Worm (Caenorhabditis elegans) whole organism, early embryonic: ENCODE measurements around the gene M02B1.4.

Source experiments
- B0310.2 ChIP-seq: sonication (generic microtip); optimal IDR thresholded peaks from 2 replicates; lab custom pipeline; 2016; ENCODE audit warnings: mild to moderate bottlenecking, missing genetic modification characterization, missing compliant biosample characterization
- F13C5.2 ChIP-seq: sonication (generic microtip); optimal IDR thresholded peaks from 2 replicates; lab custom pipeline; 2017; ENCODE audit warnings: mild to moderate bottlenecking, missing genetic modification characterization, inconsistent platforms, missing compliant biosample characterization
- aly-1 ChIP-seq: sonication (generic microtip); optimal IDR thresholded peaks from 2 replicates; lab custom pipeline; 2016; ENCODE audit warnings: missing genetic modification characterization, missing compliant biosample characterization
- ama-1 ChIP-seq: fragments of 150-350 bp; optimal IDR thresholded peaks from 2 replicates; lab custom pipeline; 2014
- ceh-13 ChIP-seq: fragments of 200-800 bp; sonication (Bioruptor generic); optimal IDR thresholded peaks from 2 replicates; lab custom pipeline; 2018; ENCODE audit warnings: mild to moderate bottlenecking, missing genetic modification characterization, missing compliant biosample characterization
- ceh-36 ChIP-seq: sonication (generic microtip); optimal IDR thresholded peaks from 2 replicates; lab custom pipeline; 2016; ENCODE audit warnings: missing genetic modification characterization, inconsistent platforms, missing compliant biosample characterization
- ets-7 ChIP-seq: sonication (generic microtip); optimal IDR thresholded peaks from 2 replicates; lab custom pipeline; 2016; ENCODE audit warnings: missing genotype, missing genetic modification characterization, missing compliant biosample characterization
- flt-1 ChIP-seq: fragments of 200-800 bp; sonication (Bioruptor generic); IDR thresholded peaks from 2 replicates; pipeline ENCODE4 v1.3.6; 2022; ENCODE audit warnings: missing genetic modification characterization, missing compliant biosample characterization
- hmbx-1 ChIP-seq: sonication (generic microtip); optimal IDR thresholded peaks from 2 replicates; lab custom pipeline; 2016; ENCODE audit warnings: mild to moderate bottlenecking, missing genetic modification characterization, missing compliant biosample characterization
- hmg-4 ChIP-seq: fragments of 200-800 bp; sonication (Bioruptor generic); optimal IDR thresholded peaks from 2 replicates; lab custom pipeline; 2018; ENCODE audit warnings: mild to moderate bottlenecking, missing genetic modification characterization, missing compliant biosample characterization
- hnd-1 ChIP-seq: sonication (generic microtip); optimal IDR thresholded peaks from 2 replicates; lab custom pipeline; 2016; ENCODE audit warnings: missing genetic modification characterization, missing compliant biosample characterization
- pes-1 ChIP-seq: fragments of 200-800 bp; sonication (Bioruptor generic); IDR thresholded peaks from 2 replicates; pipeline ENCODE4 v1.3.6; 2022; ENCODE audit warnings: missing genetic modification reagents, missing genetic modification characterization, missing compliant biosample characterization
- scrt-1 ChIP-seq: fragments of 200-800 bp; sonication (Bioruptor generic); IDR thresholded peaks from 2 replicates; pipeline ENCODE4 v1.3.6; 2022; ENCODE audit warnings: missing genetic modification characterization, missing compliant biosample characterization
- sea-1 ChIP-seq: fragments of 200-800 bp; sonication (Bioruptor generic); conservative IDR thresholded peaks from 2 replicates; pipeline ENCODE4 v1.3.6; 2022; ENCODE audit warnings: missing genetic modification characterization, missing compliant biosample characterization
- tbx-11 ChIP-seq: fragments of 200-800 bp; sonication (Bioruptor generic); IDR thresholded peaks from 2 replicates; pipeline ENCODE4 v1.3.6; 2022; ENCODE audit warnings: missing genetic modification characterization, missing compliant biosample characterization
- tbx-37 ChIP-seq: fragments of 200-800 bp; sonication (Bioruptor generic); conservative IDR thresholded peaks from 2 replicates; pipeline ENCODE4 v1.3.6; 2022; ENCODE audit warnings: missing genetic modification reagents, missing genetic modification characterization, missing compliant biosample characterization
- tra-4 ChIP-seq: sonication (generic microtip); optimal IDR thresholded peaks from 2 replicates; lab custom pipeline; 2017; ENCODE audit warnings: missing genetic modification characterization, missing compliant biosample characterization

Gene M02B1.4

DNA sequence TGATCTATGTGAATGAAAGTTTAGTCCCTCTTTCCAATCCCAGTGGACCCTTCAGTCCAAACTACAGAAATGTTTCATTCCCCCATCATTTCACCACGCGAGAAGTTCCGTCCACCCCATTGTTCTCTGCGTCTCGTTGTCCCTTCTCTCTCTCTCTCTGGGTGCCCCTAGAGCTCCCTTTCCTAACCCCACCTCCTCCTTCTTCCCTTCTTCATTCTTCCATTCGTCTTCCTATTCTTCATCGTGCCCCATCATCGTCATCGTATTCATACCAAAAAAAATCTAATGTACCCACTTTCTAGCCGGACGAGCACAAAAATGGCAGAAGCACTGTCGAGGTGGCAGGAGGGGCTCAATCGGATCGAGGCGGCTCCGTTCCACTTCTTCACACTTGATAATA, 11.1 kb upstream of the M02B1.4 start, which contains the start of gene M02B1.3:
TSS of gene M02B1.3 (plus strand) at position 301 of the 400 bp plus-strand sequence.
- TF ChIP-seq aly-1 (tag; lab: Kevin White, UChicago) (no peak), tra-4 (no peak), ama-1 (no peak), hmbx-1 (tag; lab: Kevin White, UChicago) (no peak), tbx-11 (no peak), pes-1 (no peak), sea-1 (GFP tag; lab: Robert Waterston, UW) (no peak), F13C5.2 (no peak), hmg-4 (GFP tag; lab: Kevin White, UChicago) (no peak), flt-1 (GFP tag; lab: Robert Waterston, UW) (no peak), ets-7 (tag; lab: Kevin White, UChicago) (no peak), scrt-1 (GFP tag; lab: Robert Waterston, UW) (no peak)

DNA sequence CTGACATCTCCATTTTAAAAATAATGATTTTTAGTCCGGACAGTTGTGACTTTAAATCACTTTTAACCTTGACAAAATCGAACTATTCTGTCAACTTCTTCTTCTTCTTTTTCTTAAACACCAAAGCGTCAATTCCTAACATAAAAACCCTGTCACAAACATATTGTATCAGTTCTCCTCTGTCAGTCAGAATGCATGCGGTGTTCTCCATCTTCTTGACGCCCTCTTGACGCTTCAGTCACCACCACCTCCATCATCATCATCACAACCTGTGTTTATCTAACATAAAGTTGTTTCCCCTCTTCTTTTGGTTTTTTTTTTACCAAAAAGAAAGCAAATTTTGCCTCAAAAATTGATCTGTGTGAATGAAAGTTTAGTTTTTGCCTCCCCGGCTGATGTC, 10.3 kb upstream of the M02B1.4 start:
- TF ChIP-seq F13C5.2 (no peak), ama-1 (no peak), tra-4 (no peak), hmbx-1 (tag; lab: Kevin White, UChicago) (no peak), tbx-37 (GFP tag; lab: Robert Waterston, UW) (no peak), sea-1 (GFP tag; lab: Robert Waterston, UW) (no peak), flt-1 (GFP tag; lab: Robert Waterston, UW) (no peak), hnd-1 (no peak), aly-1 (tag; lab: Kevin White, UChicago) (no peak), hmg-4 (GFP tag; lab: Kevin White, UChicago) (no peak), tbx-11 (no peak), scrt-1 (GFP tag; lab: Robert Waterston, UW) (no peak), ceh-36 (tag; lab: Kevin White, UChicago) (no peak), pes-1 (no peak), ets-7 (tag; lab: Kevin White, UChicago) (no peak)

ce11 chrIV:12834417-12834731, 9.3 kb upstream of the M02B1.4 start:
- TF ChIP-seq hmg-4 (GFP tag; lab: Kevin White, UChicago) (no peak), hmbx-1 (tag; lab: Kevin White, UChicago) (no peak), tbx-11 (no peak), F13C5.2 (no peak), aly-1 (tag; lab: Kevin White, UChicago) (no peak), scrt-1 (GFP tag; lab: Robert Waterston, UW) (no peak), sea-1 (GFP tag; lab: Robert Waterston, UW) (no peak), flt-1 (GFP tag; lab: Robert Waterston, UW) (no peak), ceh-36 (tag; lab: Kevin White, UChicago) (no peak), ets-7 (tag; lab: Kevin White, UChicago) (no peak), B0310.2 (tag; lab: Kevin White, UChicago) (no peak)

- TF ChIP-seq scrt-1 (GFP tag; lab: Robert Waterston, UW) (no peak), tra-4 (no peak), hmg-4 (GFP tag; lab: Kevin White, UChicago) (no peak), flt-1 (GFP tag; lab: Robert Waterston, UW) (no peak), ceh-13 (GFP tag; lab: Kevin White, UChicago) (no peak), hmbx-1 (tag; lab: Kevin White, UChicago) (no peak), sea-1 (GFP tag; lab: Robert Waterston, UW) (no peak), pes-1 (no peak), tbx-11 (no peak), ama-1 (no peak), hnd-1 (no peak), B0310.2 (tag; lab: Kevin White, UChicago) (no peak), ets-7 (tag; lab: Kevin White, UChicago) (no peak), F13C5.2 (no peak)
Measured at ce11 chrIV:12833698-12834416, 8.7 kb upstream of the M02B1.4 start.

DNA sequence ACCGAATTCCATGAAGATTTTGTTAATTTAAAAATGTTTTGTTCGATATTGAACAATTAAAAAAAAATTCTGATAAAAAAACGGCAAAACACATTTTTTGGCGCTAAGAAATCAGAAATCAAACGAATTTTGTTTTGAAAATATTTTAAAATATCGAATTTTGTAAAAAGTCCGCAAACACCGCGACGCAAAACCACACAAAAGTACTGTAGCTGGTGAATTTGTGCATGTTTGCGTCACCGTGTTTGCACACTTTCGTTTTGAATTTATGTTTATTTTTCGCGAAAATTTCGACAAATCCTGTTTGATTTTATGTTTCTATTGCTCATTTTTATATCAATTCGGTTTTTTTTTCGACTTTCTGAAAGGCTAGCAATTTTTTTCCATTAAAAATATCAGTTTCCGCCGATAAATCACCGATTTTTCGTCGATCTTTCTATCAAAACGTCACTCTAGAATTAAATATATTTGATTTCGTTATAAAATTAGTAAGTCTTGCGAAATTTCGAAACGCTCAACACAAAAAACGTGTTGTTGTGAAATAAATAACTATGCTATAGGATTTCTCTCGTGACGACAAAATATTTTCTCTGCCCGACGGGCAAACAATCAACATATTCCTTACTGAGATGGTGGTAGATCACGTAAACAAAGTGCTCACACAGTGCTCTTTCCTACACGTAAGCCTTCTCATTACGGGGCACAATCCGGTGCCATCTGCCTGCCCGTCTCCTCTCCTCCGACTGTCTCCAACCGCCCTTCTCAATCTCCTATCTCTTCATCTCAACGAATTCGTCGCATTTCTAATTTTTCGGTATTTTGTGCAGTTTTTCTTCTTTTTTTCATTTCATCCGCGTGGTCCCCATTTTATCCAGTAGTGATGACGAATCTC, 6.7 kb upstream of the M02B1.4 start:
- no peak for TF ChIP-seq flt-1 (GFP tag; lab: Robert Waterston, UW)
- no peak for TF ChIP-seq tra-4

ce11 chrIV:12830829-12831392, 5.8 kb upstream of the M02B1.4 start:
- TF ChIP-seq hmbx-1 (tag; lab: Kevin White, UChicago) = no peak
- TF ChIP-seq tra-4 = no peak
- TF ChIP-seq ets-7 (tag; lab: Kevin White, UChicago) = no peak
- TF ChIP-seq scrt-1 (GFP tag; lab: Robert Waterston, UW) = no peak
- no peak for TF ChIP-seq pes-1
- no peak for TF ChIP-seq hmg-4 (GFP tag; lab: Kevin White, UChicago)
- no peak for TF ChIP-seq aly-1 (tag; lab: Kevin White, UChicago)
- no peak for TF ChIP-seq hnd-1
- no peak for TF ChIP-seq F13C5.2
- no peak for TF ChIP-seq ceh-13 (GFP tag; lab: Kevin White, UChicago)
- TF ChIP-seq flt-1 (GFP tag; lab: Robert Waterston, UW) = no peak
- no peak for TF ChIP-seq sea-1 (GFP tag; lab: Robert Waterston, UW)
- TF ChIP-seq tbx-37 (GFP tag; lab: Robert Waterston, UW) = no peak; the same call in 1 of the 2 replicates
- no peak for TF ChIP-seq ceh-36 (tag; lab: Kevin White, UChicago)
- no peak for TF ChIP-seq B0310.2 (tag; lab: Kevin White, UChicago)
- no peak for TF ChIP-seq tbx-11
- no peak for TF ChIP-seq ama-1

DNA sequence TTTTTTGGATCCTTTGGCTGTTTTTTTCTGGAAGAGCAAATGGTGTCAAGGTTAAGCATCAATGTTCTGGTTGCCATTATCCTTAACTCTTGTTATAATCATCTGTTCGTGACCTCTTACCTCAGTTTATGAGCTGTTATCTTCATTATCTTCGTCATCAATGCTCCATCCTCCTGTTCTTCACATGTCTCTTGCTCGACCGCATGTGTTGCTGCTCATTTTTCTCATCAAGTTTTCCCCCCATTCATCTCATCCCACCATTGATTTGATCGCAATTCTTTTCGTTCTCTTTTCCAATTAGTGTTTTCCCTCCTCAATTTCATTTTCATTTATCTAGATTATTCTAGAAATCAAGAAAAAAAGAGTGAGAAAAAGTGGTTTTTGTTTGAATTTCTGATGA, 7.6 kb downstream of the M02B1.4 start:
- no peak for TF ChIP-seq hmg-4 (GFP tag; lab: Kevin White, UChicago)
- no peak for TF ChIP-seq pes-1
- no peak for TF ChIP-seq tbx-37 (GFP tag; lab: Robert Waterston, UW)
- no peak for TF ChIP-seq ama-1
- no peak for TF ChIP-seq tbx-11
